Fruit fly (Drosophila melanogaster) whole organism, embryonic: ENCODE measurements around the gene CG7402.

Source experiments
- ATbp ChIP-seq: fragments of 200-800 bp; sonication (Bioruptor generic); optimal IDR thresholded peaks from 2 replicates; lab custom pipeline; 2017; ENCODE audit warnings: missing biosample characterization, mild to moderate bottlenecking, missing genetic modification characterization, missing genetic modification reagents
- B-H2 ChIP-seq: fragments of 200-800 bp; sonication (Bioruptor generic); optimal IDR thresholded peaks from 2 replicates; lab custom pipeline; 2018; ENCODE audit warnings: missing biosample characterization, mild to moderate bottlenecking, missing genetic modification characterization
- BEAF-32 ChIP-seq: fragments of 200-800 bp; sonication (Bioruptor generic); optimal IDR thresholded peaks from 3 replicates; lab custom pipeline; 2017; ENCODE audit warnings: missing biosample characterization, missing genetic modification characterization, mild to moderate bottlenecking, moderate library complexity, missing genetic modification reagents
- CG10147 ChIP-seq: fragments of 200-800 bp; sonication (Bioruptor generic); optimal IDR thresholded peaks from 2 replicates; lab custom pipeline; 2019; ENCODE audit warnings: missing biosample characterization, mild to moderate bottlenecking, missing genetic modification characterization, moderate library complexity
- CG10267 ChIP-seq: fragments of 200-800 bp; sonication (Bioruptor generic); optimal IDR thresholded peaks from 2 replicates; lab custom pipeline; 2018; ENCODE audit warnings: missing biosample characterization, mild to moderate bottlenecking, missing genetic modification characterization, moderate library complexity
- CG10543 ChIP-seq: fragments of 200-800 bp; sonication (Bioruptor generic); optimal IDR thresholded peaks from 3 replicates; lab custom pipeline; 2017; ENCODE audit warnings: missing biosample characterization, mild to moderate bottlenecking, missing genetic modification characterization, moderate library complexity
- CG13894 ChIP-seq: fragments of 200-800 bp; sonication (Bioruptor generic); optimal IDR thresholded peaks from 3 replicates; lab custom pipeline; 2018; ENCODE audit warnings: missing biosample characterization, mild to moderate bottlenecking, missing genetic modification characterization, moderate library complexity
- CG14667 ChIP-seq: fragments of 200-800 bp; sonication (Bioruptor generic); IDR thresholded peaks from 2 replicates; pipeline ENCODE4 v1.3.6; 2022; ENCODE audit warnings: missing biosample characterization, missing genetic modification characterization
- CG14710 ChIP-seq: fragments of 200-800 bp; sonication (Bioruptor generic); optimal IDR thresholded peaks from 3 replicates; lab custom pipeline; 2019; ENCODE audit warnings: missing biosample characterization, mild to moderate bottlenecking, missing genetic modification characterization, moderate library complexity
- CG17829 ChIP-seq: fragments of 200-800 bp; optimal IDR thresholded peaks from 2 replicates; lab custom pipeline; 2019; ENCODE audit warnings: missing biosample characterization, mild to moderate bottlenecking, missing genetic modification characterization, moderate library complexity
- CG17912 ChIP-seq: fragments of 200-800 bp; sonication (Bioruptor generic); optimal IDR thresholded peaks from 2 replicates; lab custom pipeline; 2018; ENCODE audit warnings: missing biosample characterization, mild to moderate bottlenecking, missing genetic modification characterization
- CG2678 ChIP-seq: fragments of 200-800 bp; sonication (Bioruptor generic); optimal IDR thresholded peaks from 3 replicates; lab custom pipeline; 2019; ENCODE audit warnings: missing biosample characterization, mild to moderate bottlenecking, missing genetic modification characterization, moderate library complexity
- CG3163 ChIP-seq: fragments of 200-800 bp; sonication (Bioruptor generic); optimal IDR thresholded peaks from 3 replicates; lab custom pipeline; 2016; ENCODE audit warnings: missing biosample characterization, missing genetic modification characterization
- CG34376 ChIP-seq: fragments of 200-800 bp; sonication (Bioruptor generic); optimal IDR thresholded peaks from 2 replicates; lab custom pipeline; 2018; ENCODE audit warnings: missing biosample characterization, mild to moderate bottlenecking, missing genetic modification characterization
- CG7839 ChIP-seq: fragments of 200-800 bp; sonication (Bioruptor generic); optimal IDR thresholded peaks from 3 replicates; lab custom pipeline; 2018; ENCODE audit warnings: missing biosample characterization, mild to moderate bottlenecking, missing genetic modification characterization, moderate library complexity
- CG7987 ChIP-seq: fragments of 200-800 bp; sonication (Bioruptor generic); optimal IDR thresholded peaks from 2 replicates; lab custom pipeline; 2018; ENCODE audit warnings: missing biosample characterization, mild to moderate bottlenecking, missing genetic modification characterization, moderate library complexity
- CG8924 ChIP-seq: fragments of 200-800 bp; optimal IDR thresholded peaks from 3 replicates; lab custom pipeline; 2019; ENCODE audit warnings: missing biosample characterization, mild to moderate bottlenecking, missing genetic modification characterization, moderate library complexity
- CG9932 ChIP-seq: fragments of 200-800 bp; sonication (Bioruptor generic); IDR thresholded peaks from 2 replicates; pipeline ENCODE4 v1.3.6; 2022; ENCODE audit warnings: missing biosample characterization, missing genetic modification characterization
- CTCF ChIP-seq: fragments of 200-800 bp; sonication (Bioruptor generic); optimal IDR thresholded peaks from 2 replicates; lab custom pipeline; 2017; ENCODE audit warnings: missing biosample characterization, mild to moderate bottlenecking, missing genetic modification characterization, moderate library complexity
- Dad ChIP-seq: fragments of 200-800 bp; sonication (Bioruptor generic); optimal IDR thresholded peaks from 3 replicates; lab custom pipeline; 2016; ENCODE audit warnings: missing biosample characterization, missing genetic modification characterization
- Ets65A ChIP-seq: fragments of 200-800 bp; sonication (Bioruptor generic); peaks from one replicate; lab custom pipeline; 2016; ENCODE audit warnings: missing biosample characterization, missing genetic modification characterization
- Hand ChIP-seq: fragments of 200-800 bp; sonication (Bioruptor generic); optimal IDR thresholded peaks from 2 replicates; lab custom pipeline; 2017; ENCODE audit warnings: mild to moderate bottlenecking, missing biosample characterization, missing genetic modification reagents, missing genetic modification characterization
- Kr ChIP-seq: fragments of 200-800 bp; sonication (Bioruptor generic); optimal IDR thresholded peaks from 2 replicates; lab custom pipeline; 2017; ENCODE audit warnings: missing biosample characterization, mild to moderate bottlenecking, missing genetic modification characterization
- Lhr ChIP-seq: fragments of 200-800 bp; sonication (Bioruptor generic); optimal IDR thresholded peaks from 3 replicates; lab custom pipeline; 2017; ENCODE audit warnings: mild to moderate bottlenecking, missing biosample characterization, missing genetic modification reagents, missing genetic modification characterization
- Med ChIP-seq: fragments of 200-800 bp; sonication (Bioruptor generic); peaks from one replicate; lab custom pipeline; 2016; ENCODE audit warnings: missing biosample characterization, missing genetic modification characterization, mild to moderate bottlenecking, inconsistent platforms, moderate library complexity
- Meics ChIP-seq: fragments of 200-800 bp; sonication (Bioruptor generic); optimal IDR thresholded peaks from 2 replicates; lab custom pipeline; 2017; ENCODE audit warnings: missing biosample characterization, mild to moderate bottlenecking, missing genetic modification characterization
- NC2β ChIP-seq: fragments of 200-800 bp; sonication (Bioruptor generic); optimal IDR thresholded peaks from 2 replicates; lab custom pipeline; 2016; ENCODE audit warnings: missing biosample characterization, missing genetic modification characterization
- NfI ChIP-seq: fragments of 200-800 bp; sonication (Bioruptor generic); optimal IDR thresholded peaks from 3 replicates; lab custom pipeline; 2018; ENCODE audit warnings: missing biosample characterization, mild to moderate bottlenecking, missing genetic modification characterization, moderate library complexity
- PHDP ChIP-seq: fragments of 200-800 bp; sonication (Bioruptor generic); optimal IDR thresholded peaks from 3 replicates; lab custom pipeline; 2018; ENCODE audit warnings: missing biosample characterization, mild to moderate bottlenecking, missing genetic modification characterization, moderate library complexity
- Sry-β ChIP-seq: fragments of 200-800 bp; sonication (Bioruptor generic); optimal IDR thresholded peaks from 2 replicates; lab custom pipeline; 2018; ENCODE audit warnings: missing biosample characterization, mild to moderate bottlenecking, missing genetic modification characterization, moderate library complexity
- Trl ChIP-seq, 3 experiments: fragments of >200 bp in 2 of 3; fragments of 200-800 bp in 1 of 3; sonication (Bioruptor generic) in 1 of 3; optimal IDR thresholded peaks; 2 replicates in 1 of 3; 3 replicates in 2 of 3; lab custom pipeline; 2016 to 2017; ENCODE audit warnings: missing biosample characterization in 1 of 3, missing genetic modification characterization in 1 of 3
- aop ChIP-seq: fragments of 200-800 bp; sonication (Bioruptor generic); IDR thresholded peaks from 2 replicates; pipeline ENCODE4 v1.3.6; 2022; ENCODE audit warnings: missing biosample characterization, missing genetic modification characterization
- ap ChIP-seq: fragments of 200-800 bp; sonication (Bioruptor generic); IDR thresholded peaks from 2 replicates; pipeline ENCODE4 v1.3.6; 2022; ENCODE audit warnings: missing biosample characterization, missing genetic modification characterization
- ato ChIP-seq: fragments of 200-800 bp; sonication (Bioruptor generic); IDR thresholded peaks from 2 replicates; pipeline ENCODE4 v1.3.6; 2022; ENCODE audit warnings: missing biosample characterization, missing genetic modification characterization; ENCODE audit not compliant: partially characterized antibody
- chif ChIP-seq, 2 experiments: fragments of 200-800 bp; sonication (Bioruptor generic); optimal IDR thresholded peaks; 3 replicates each; lab custom pipeline; 2016; ENCODE audit warnings: missing biosample characterization in 2 of 2, missing genetic modification characterization in 2 of 2
- dimm ChIP-seq: fragments of 200-800 bp; sonication (Bioruptor generic); IDR thresholded peaks from 2 replicates; pipeline ENCODE4 v1.3.6; 2022; ENCODE audit warnings: missing biosample characterization, missing genetic modification characterization
- dm ChIP-seq: fragments of 200-800 bp; sonication (Bioruptor generic); optimal IDR thresholded peaks from 3 replicates; lab custom pipeline; 2016; ENCODE audit warnings: missing biosample characterization, missing genetic modification characterization
- ems ChIP-seq: fragments of 200-800 bp; sonication (Bioruptor generic); optimal IDR thresholded peaks from 3 replicates; lab custom pipeline; 2016; ENCODE audit warnings: missing biosample characterization, missing genetic modification characterization
- h ChIP-seq: fragments of >200 bp; optimal IDR thresholded peaks from 2 replicates; lab custom pipeline; 2017
- her ChIP-seq: fragments of 200-800 bp; sonication (Bioruptor generic); optimal IDR thresholded peaks from 2 replicates; lab custom pipeline; 2016; ENCODE audit warnings: missing biosample characterization, missing genetic modification characterization
- jigr1 ChIP-seq: fragments of 200-800 bp; sonication (Bioruptor generic); IDR thresholded peaks from 3 replicates; pipeline ENCODE4 v1.3.6; 2022; ENCODE audit warnings: missing biosample characterization, missing genetic modification characterization
- lilli ChIP-seq: fragments of 200-800 bp; sonication (Bioruptor generic); optimal IDR thresholded peaks from 3 replicates; lab custom pipeline; 2016; ENCODE audit warnings: missing biosample characterization, missing genetic modification characterization
- nerfin-1 ChIP-seq: fragments of 200-800 bp; sonication (Bioruptor generic); optimal IDR thresholded peaks from 3 replicates; lab custom pipeline; 2019; ENCODE audit warnings: missing biosample characterization, mild to moderate bottlenecking, missing genetic modification characterization, moderate library complexity
- nmo ChIP-seq: fragments of 200-800 bp; sonication (Bioruptor generic); optimal IDR thresholded peaks from 2 replicates; lab custom pipeline; 2018; ENCODE audit warnings: missing biosample characterization, mild to moderate bottlenecking, missing genetic modification characterization, moderate library complexity
- org-1 ChIP-seq: fragments of 200-800 bp; sonication (Bioruptor generic); optimal IDR thresholded peaks from 2 replicates; lab custom pipeline; 2017; ENCODE audit warnings: missing biosample characterization, missing genetic modification characterization
- repo ChIP-seq: fragments of 200-800 bp; sonication (Bioruptor generic); optimal IDR thresholded peaks from 2 replicates; lab custom pipeline; 2016; ENCODE audit warnings: missing biosample characterization, missing genetic modification characterization
- slbo ChIP-seq: fragments of 200-800 bp; sonication (Bioruptor generic); IDR thresholded peaks from 2 replicates; pipeline ENCODE4 v1.3.6; 2022; ENCODE audit warnings: missing biosample characterization, missing genetic modification characterization
- sqz ChIP-seq: fragments of 200-800 bp; sonication (Bioruptor generic); optimal IDR thresholded peaks from 3 replicates; lab custom pipeline; 2018; ENCODE audit warnings: missing biosample characterization, mild to moderate bottlenecking, missing genetic modification characterization
- vfl ChIP-seq: fragments of 200-800 bp; sonication (Bioruptor generic); optimal IDR thresholded peaks from 2 replicates; lab custom pipeline; 2016; ENCODE audit warnings: missing biosample characterization, missing genetic modification characterization
- yki ChIP-seq: fragments of >200 bp; optimal IDR thresholded peaks from 3 replicates; lab custom pipeline; 2018

The CG7402 gene

dm6 chr3L:17846169-17846981 is 41.1 kb upstream of the CG7402 start, which contains the start of the genes MED19 and CG7430 (continued):
- TF ChIP-seq Meics = no peak
- TF ChIP-seq jigr1 = no peak
- peak; percentile 1 for TF ChIP-seq NfI (GFP tag; lab: Kevin White, UChicago)
- TF ChIP-seq CG9932 = peak; percentile 47
- peak; percentile 17 for TF ChIP-seq CTCF
- TF ChIP-seq slbo (GFP tag; lab: Robert Waterston, UW) = peak; percentile 24; the same call in 1 of the 2 replicates
- peak; percentile 21 for TF ChIP-seq CG10267
- no peak for TF ChIP-seq B-H2 (GFP tag; lab: Kevin White, UChicago)
- no peak for TF ChIP-seq CG14667
- peak; percentile 79 for TF ChIP-seq Lhr
- TF ChIP-seq Trl (optimal IDR thresholded peaks at IDR 0.05; lab: Kevin White, UChicago) = peak in 1 of 2 experiments; percentile 26
- no peak for TF ChIP-seq Trl (GFP tag; optimal IDR thresholded peaks at IDR 0.05; lab: Kevin White, UChicago)
- peak; percentile 17 for TF ChIP-seq CG13894 (tag; lab: Kevin White, UChicago)
- TF ChIP-seq CG10147 (GFP tag; lab: Kevin White, UChicago) = peak; percentile 27
- no peak for TF ChIP-seq CG2678 (tag; lab: Kevin White, UChicago)
- TF ChIP-seq Ets65A = peak; percentile 65
- peak; percentile 9; the same call in 1 of the 2 replicates for TF ChIP-seq ato (GFP tag; lab: Robert Waterston, UW)
- TF ChIP-seq her (GFP tag; lab: Kevin White, UChicago) = peak; percentile 46
- no peak for TF ChIP-seq chif (GFP tag; optimal IDR thresholded peaks at IDR 0.05; lab: Kevin White, UChicago)
- peak; percentile 28 for TF ChIP-seq Hand (GFP tag; lab: Kevin White, UChicago)
- peak; percentile 50 for TF ChIP-seq CG34376 (GFP tag; lab: Kevin White, UChicago)
- peak; percentile 59 for TF ChIP-seq CG14710 (tag; lab: Kevin White, UChicago)
- TF ChIP-seq Dad = peak; percentile 2
- TF ChIP-seq nmo (GFP tag; lab: Kevin White, UChicago) = peak; percentile 45
- peak; percentile 31 for TF ChIP-seq CG17912 (GFP tag; lab: Kevin White, UChicago)
- peak; percentile 23 for TF ChIP-seq PHDP (tag; lab: Kevin White, UChicago)
- TF ChIP-seq CG7839 = no peak
- peak; percentile 29 for TF ChIP-seq CG17829 (tag; lab: Kevin White, UChicago)
- TF ChIP-seq dm (GFP tag; lab: Kevin White, UChicago) = peak; percentile 34
- TF ChIP-seq Med (GFP tag; lab: Kevin White, UChicago) = peak; percentile 84
- peak; percentile 28 for TF ChIP-seq repo (GFP tag; lab: Kevin White, UChicago)

dm6 chr3L:17846982-17847355 is 40.5 kb upstream of the CG7402 start:
- TF ChIP-seq h (no peak), CG10543 (GFP tag; lab: Kevin White, UChicago) (no peak), CG7987 (no peak), Trl (optimal IDR thresholded peaks at IDR 0.05; lab: Kevin White, UChicago) (no peak), Trl (GFP tag; optimal IDR thresholded peaks at IDR 0.05; lab: Kevin White, UChicago) (no peak), PHDP (tag; lab: Kevin White, UChicago) (no peak), sqz (GFP tag; lab: Kevin White, UChicago) (no peak), dimm (no peak), nerfin-1 (tag; lab: Kevin White, UChicago) (no peak), BEAF-32 (no peak), ATbp (GFP tag; lab: Kevin White, UChicago) (no peak), CG8924 (no peak), Kr (GFP tag; lab: Kevin White, UChicago) (no peak), yki (lab: Kevin White, UChicago) (no peak), CG3163 (GFP tag; lab: Kevin White, UChicago) (no peak), ems (GFP tag; lab: Kevin White, UChicago) (no peak), Sry-β (GFP tag; lab: Kevin White, UChicago) (no peak), aop (GFP tag; lab: Robert Waterston, UW) (no peak), org-1 (no peak), ap (GFP tag; lab: Robert Waterston, UW) (no peak), vfl (GFP tag; lab: Kevin White, UChicago) (no peak), NC2β (GFP tag; lab: Kevin White, UChicago) (no peak), lilli (GFP tag; lab: Kevin White, UChicago) (no peak)
